Fruit fly (Drosophila melanogaster) Kc167 (cell line): Measurements from ENCODE around the gene CG33795.

Source experiments
- Myc ChIP-seq: fragments of >200 bp; optimal IDR thresholded peaks from 2 replicates; lab custom pipeline; 2017; ENCODE audit warnings: missing external identifiers
- Sin3A ChIP-seq: fragments of >200 bp; optimal IDR thresholded peaks from 2 replicates; lab custom pipeline; 2018; ENCODE audit warnings: missing external identifiers
- h ChIP-seq: fragments of >200 bp; optimal IDR thresholded peaks from 3 replicates; lab custom pipeline; 2018; ENCODE audit warnings: missing external identifiers
- insv ChIP-seq: fragments of >200 bp; optimal IDR thresholded peaks from 3 replicates; lab custom pipeline; 2018; ENCODE audit warnings: missing external identifiers
- psq ChIP-seq: fragments of >200 bp; optimal IDR thresholded peaks from 2 replicates; lab custom pipeline; 2017; ENCODE audit warnings: missing external identifiers
- ttk ChIP-seq: sonication (Bioruptor generic); optimal IDR thresholded peaks from 2 replicates; lab custom pipeline; 2017; ENCODE audit warnings: missing external identifiers

Gene CG33795

DNA sequence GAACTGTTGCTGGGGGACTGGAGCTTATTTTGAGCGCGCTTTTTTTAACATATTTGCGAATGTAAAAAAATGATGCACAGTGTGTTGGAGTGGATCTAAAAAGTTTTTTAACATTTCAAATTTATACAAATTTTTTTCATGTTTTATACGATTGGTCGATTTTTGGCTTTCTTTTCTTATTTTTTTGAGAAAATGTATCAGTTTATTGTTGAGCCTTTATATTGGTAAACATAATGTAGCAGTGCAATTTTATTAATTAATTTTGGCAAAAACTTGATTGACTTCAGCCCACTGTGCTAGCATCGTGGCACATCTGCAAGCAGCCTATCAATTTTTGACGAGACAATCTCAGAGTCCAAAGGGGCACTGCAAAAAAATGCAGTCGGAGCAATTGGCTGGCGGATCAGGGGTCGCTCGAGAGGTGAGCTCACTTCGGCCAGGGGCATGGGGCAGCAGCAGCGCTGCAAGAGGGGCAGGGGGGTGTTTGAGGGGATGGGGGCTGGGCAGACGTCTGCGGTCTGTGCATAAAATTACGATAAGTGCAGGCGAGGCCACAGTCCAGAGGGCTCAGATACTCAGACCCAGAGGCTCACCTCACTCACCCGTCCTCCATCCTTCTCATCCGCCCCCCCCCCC is 4.6 kb upstream of the CG33795 start:
- TF ChIP-seq insv = no peak

DNA sequence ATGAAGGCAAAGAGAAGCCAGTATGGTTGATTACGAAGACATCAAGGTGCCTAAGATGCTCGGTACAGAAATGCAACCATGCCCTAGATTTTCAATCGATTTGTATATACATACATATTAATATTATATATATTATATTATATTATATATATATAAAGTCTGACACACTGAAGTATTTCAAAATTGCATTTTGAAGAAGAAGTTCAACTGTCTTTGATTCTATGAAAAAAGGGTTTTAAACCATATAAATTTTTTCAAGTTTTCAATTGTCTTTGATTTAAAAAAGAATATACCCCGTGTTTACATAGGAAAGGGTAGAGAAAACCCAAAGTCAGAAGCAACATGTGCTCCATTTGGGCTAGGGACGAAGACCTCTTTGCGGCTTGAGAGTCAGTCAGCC is 3.6 kb upstream of the CG33795 start:
- TF ChIP-seq ttk (lab: Kevin White, UChicago) (no peak), psq (no peak), h (lab: Kevin White, UChicago) (no peak), Sin3A (lab: Kevin White, UChicago) (no peak), Myc (no peak), insv (no peak)

- TF ChIP-seq Sin3A (lab: Kevin White, UChicago) (no peak), ttk (lab: Kevin White, UChicago) (no peak), Myc (no peak), h (lab: Kevin White, UChicago) (no peak), psq (no peak), insv (no peak)
These were observed 2.8 kb upstream of the CG33795 start for dm6 chr3L:16173818-16174601.

- TF ChIP-seq Myc (no peak), h (lab: Kevin White, UChicago) (no peak), insv (no peak), psq (no peak), ttk (lab: Kevin White, UChicago) (no peak)
These were observed 1.7 kb upstream of the CG33795 start for dm6 chr3L:16172809-16173276.

DNA sequence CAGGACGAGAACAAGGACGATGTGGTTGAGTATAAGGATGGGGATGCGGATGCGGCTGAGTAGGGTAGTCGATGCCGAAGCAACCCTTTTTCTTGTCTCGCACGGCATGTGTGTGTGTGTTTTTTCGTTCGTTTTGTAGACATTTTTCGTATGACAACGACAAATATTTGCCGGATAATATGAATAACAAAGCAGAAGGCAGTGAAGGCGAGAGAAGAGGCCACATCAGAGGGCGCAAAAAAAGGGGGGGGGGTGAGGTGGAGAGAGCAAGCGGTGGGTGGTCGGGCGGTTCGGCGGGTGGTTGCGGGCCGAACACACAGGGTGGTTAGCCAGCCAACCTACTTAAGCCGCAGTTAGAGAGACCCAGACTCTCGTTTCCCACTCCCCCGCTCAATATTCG is 1.2 kb upstream of the CG33795 start:
- TF ChIP-seq insv = no peak
- TF ChIP-seq ttk (lab: Kevin White, UChicago) = no peak
- TF ChIP-seq Myc = no peak
- no peak for TF ChIP-seq h (lab: Kevin White, UChicago)
- no peak for TF ChIP-seq Sin3A (lab: Kevin White, UChicago)
- TF ChIP-seq psq = no peak

DNA sequence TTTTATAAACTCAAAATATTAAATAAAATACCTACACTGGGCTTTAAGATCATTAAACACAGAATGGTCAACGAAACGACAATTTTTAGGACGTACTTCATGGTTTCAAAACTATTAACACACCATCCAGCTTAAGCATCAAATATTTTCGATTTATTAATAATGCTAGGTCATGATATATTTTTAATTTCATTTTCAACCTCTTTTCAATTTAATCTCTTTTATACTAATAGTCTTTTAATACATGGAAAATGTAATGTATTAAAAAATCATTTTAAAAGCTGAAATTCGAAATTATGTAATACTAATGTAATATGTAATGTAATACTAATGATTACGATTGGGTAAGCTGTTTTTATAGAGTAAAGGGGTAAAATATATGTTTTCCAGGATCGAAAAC is 1.2 kb downstream of the CG33795 start, which contains the start of gene CG33796:
Gene CG33796, minus strand, starts transcription at position 101 of the 400 bp plus-strand sequence.
- no peak for TF ChIP-seq insv
- no peak for TF ChIP-seq Sin3A (lab: Kevin White, UChicago)
- no peak for TF ChIP-seq Myc
- no peak for TF ChIP-seq ttk (lab: Kevin White, UChicago)
- TF ChIP-seq h (lab: Kevin White, UChicago) = no peak
- TF ChIP-seq psq = no peak

DNA sequence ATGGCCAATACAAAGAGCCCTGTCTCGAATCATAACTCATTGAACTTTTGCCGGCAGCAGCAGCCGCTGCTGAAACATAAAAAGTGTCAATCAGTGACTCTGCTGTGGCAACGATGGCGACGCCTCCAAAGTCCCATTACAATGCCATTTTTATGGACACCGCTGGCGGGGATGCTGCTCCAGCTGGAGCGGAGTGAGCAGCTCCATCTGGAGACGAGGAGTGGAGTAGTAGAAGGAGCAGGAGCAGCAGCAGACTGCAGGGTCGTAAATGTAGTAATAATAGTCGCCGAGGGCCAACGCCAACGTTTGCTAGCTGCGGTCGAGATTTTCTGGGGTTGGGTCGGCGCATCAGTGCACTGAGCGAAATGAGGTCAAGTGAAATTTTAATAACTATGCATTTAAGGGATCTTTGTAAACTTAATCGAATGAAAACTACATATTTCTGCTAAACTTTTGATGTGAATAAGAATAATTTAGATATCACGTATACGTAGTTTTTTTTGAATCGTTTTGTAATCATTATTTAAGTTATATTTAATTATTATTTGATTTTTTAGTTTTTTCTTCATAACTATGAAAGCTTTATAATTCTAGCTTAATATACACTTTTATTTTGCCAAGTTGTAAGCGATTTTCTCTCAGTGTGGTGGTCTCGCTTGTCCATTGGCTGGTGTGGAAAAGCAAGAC is 2.5 kb downstream of the CG33795 start:
- TF ChIP-seq ttk (lab: Kevin White, UChicago) = no peak
- TF ChIP-seq Myc = no peak
- TF ChIP-seq insv = no peak
- no peak for TF ChIP-seq h (lab: Kevin White, UChicago)
- no peak for TF ChIP-seq psq
- TF ChIP-seq Sin3A (lab: Kevin White, UChicago) = no peak

- no peak for TF ChIP-seq Sin3A (lab: Kevin White, UChicago)
- TF ChIP-seq insv = no peak
- TF ChIP-seq psq = no peak
- TF ChIP-seq h (lab: Kevin White, UChicago) = no peak
- TF ChIP-seq Myc = no peak
- no peak for TF ChIP-seq ttk (lab: Kevin White, UChicago)
These were observed 3.3 kb downstream of the CG33795 start for dm6 chr3L:16167723-16168386.

DNA sequence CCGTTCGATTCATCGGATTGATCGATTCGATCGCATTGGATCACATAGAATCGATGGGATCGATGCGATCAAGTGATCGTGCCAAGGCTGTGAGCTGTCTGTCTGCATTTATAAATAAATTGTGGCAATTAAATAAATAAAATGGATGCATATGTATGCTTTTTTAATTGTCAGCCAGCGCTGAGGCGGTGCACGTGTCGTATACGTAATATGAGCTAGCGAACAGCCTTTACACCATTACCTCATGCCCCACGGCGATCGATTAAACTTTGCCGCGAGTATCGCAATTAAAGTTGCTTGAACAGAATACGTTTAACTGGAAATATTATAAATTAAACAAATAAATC is 4.2 kb downstream of the CG33795 start:
- no peak for TF ChIP-seq ttk (lab: Kevin White, UChicago)
- TF ChIP-seq insv = no peak
- no peak for TF ChIP-seq psq
- TF ChIP-seq h (lab: Kevin White, UChicago) = no peak
- TF ChIP-seq Sin3A (lab: Kevin White, UChicago) = no peak

DNA sequence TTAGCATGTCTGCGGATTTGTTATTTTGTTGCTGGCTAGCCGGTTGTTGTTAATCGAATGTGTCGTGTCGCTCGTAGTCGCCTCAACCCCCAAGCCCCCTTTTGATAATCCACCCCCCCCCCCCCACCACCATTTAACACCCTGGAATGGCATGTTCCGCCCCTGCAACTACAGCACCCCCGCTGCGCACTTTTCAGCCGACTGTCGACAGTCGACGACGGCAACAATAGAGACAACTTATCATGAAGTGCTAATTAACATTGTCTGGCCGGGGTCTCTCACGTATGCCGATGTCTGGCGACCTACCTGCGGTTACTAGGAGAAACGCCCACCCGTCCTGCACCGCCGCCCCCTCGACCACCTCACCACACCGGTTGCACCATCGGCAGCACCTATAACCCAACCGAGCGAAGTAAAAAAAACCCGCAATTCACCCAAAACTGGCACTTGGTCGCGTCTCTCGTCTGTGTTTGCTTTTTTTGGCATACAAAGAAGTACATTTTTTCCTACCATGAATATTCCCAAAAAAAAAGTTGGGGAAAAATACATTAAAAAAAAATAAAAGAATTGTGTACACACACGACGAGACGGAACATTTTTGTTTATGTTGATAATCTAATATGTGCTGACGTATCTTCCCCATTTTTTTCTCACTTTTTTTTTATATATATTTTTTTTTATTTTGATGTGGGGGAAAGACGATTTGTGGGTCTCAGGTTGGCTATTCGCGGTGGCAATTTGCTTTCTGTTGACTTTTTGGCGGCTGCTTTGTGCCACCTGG is 4.8 kb downstream of the CG33795 start:
- no peak for TF ChIP-seq insv

dm6 chr3L:16165356-16166168 is 5.6 kb downstream of the CG33795 start:
- TF ChIP-seq Sin3A (lab: Kevin White, UChicago) (no peak), ttk (lab: Kevin White, UChicago) (no peak), insv (no peak), psq (no peak), Myc (no peak), h (lab: Kevin White, UChicago) (no peak)
